Worm (Caenorhabditis elegans) whole organism, L3 larva: ENCODE measurements around the gene toe-2.

Experiments used
- aly-2 ChIP-seq: fragments of 150-350 bp; optimal IDR thresholded peaks from 2 replicates; lab custom pipeline; 2014; ENCODE audit warnings: missing biosample characterization, missing genetic modification characterization
- ama-1 ChIP-seq: fragments of 150-350 bp; optimal IDR thresholded peaks from 2 replicates; lab custom pipeline; 2018
- elt-1 ChIP-seq: fragments of 150-350 bp; optimal IDR thresholded peaks from 2 replicates; lab custom pipeline; 2014; ENCODE audit warnings: missing biosample characterization, missing genetic modification characterization
- elt-3 ChIP-seq, 3 experiments: fragments of 150-350 bp in 1 of 3; sonication (generic microtip) in 2 of 3; optimal IDR thresholded peaks; 2 replicates in 2 of 3; 4 replicates in 1 of 3; lab custom pipeline; 2014 to 2017; ENCODE audit warnings: missing biosample characterization in 3 of 3, missing genetic modification characterization in 3 of 3
- fos-1 ChIP-seq: fragments of 150-350 bp; optimal IDR thresholded peaks from 2 replicates; lab custom pipeline; 2014; ENCODE audit warnings: missing biosample characterization, missing genetic modification characterization
- mml-1 ChIP-seq: fragments of 150-350 bp; sonication (generic microtip); optimal IDR thresholded peaks from 3 replicates; lab custom pipeline; 2014; ENCODE audit warnings: missing biosample characterization, missing genetic modification characterization
- nhr-25 ChIP-seq: sonication (generic microtip); optimal IDR thresholded peaks from 2 replicates; lab custom pipeline; 2017; ENCODE audit warnings: missing biosample characterization, missing genetic modification characterization
- nhr-76 ChIP-seq: fragments of 150-350 bp; sonication (generic microtip); optimal IDR thresholded peaks from 5 replicates; lab custom pipeline; 2014; ENCODE audit warnings: missing biosample characterization, missing genetic modification characterization
- nhr-77 ChIP-seq: fragments of 150-350 bp; optimal IDR thresholded peaks from 2 replicates; lab custom pipeline; 2014; ENCODE audit warnings: missing biosample characterization, missing genetic modification characterization
- pha-4 ChIP-seq: fragments of 150-350 bp; optimal IDR thresholded peaks from 2 replicates; lab custom pipeline; 2014; ENCODE audit warnings: missing biosample characterization, missing genetic modification reagents, missing genetic modification characterization
- skn-1 ChIP-seq: fragments of 150-350 bp; optimal IDR thresholded peaks from 2 replicates; lab custom pipeline; 2014; ENCODE audit warnings: missing biosample characterization, missing genetic modification characterization
- snpc-4 ChIP-seq: fragments of 150-350 bp; optimal IDR thresholded peaks from 2 replicates; lab custom pipeline; 2014; ENCODE audit warnings: missing biosample characterization, missing genetic modification characterization
- unc-62 ChIP-seq: fragments of 150-350 bp; sonication (generic microtip); optimal IDR thresholded peaks from 4 replicates; lab custom pipeline; 2014; ENCODE audit warnings: missing biosample characterization, missing genetic modification reagents, missing genetic modification characterization

- TF ChIP-seq elt-1 (tag; lab: Kevin White, UChicago) (no peak), nhr-77 (tag; lab: Kevin White, UChicago) (no peak), aly-2 (no peak), pha-4 (tag; lab: Kevin White, UChicago) (no peak), ama-1 (lab: Kevin White, UChicago) (no peak), snpc-4 (no peak), nhr-25 (tag; lab: Kevin White, UChicago) (no peak), fos-1 (no peak), elt-3 (tag; optimal IDR thresholded peaks at IDR 0.05; lab: Kevin White, UChicago) (no peak), skn-1 (tag; lab: Kevin White, UChicago) (no peak), unc-62 (GFP tag; lab: Kevin White, UChicago) (no peak), mml-1 (tag; lab: Kevin White, UChicago) (no peak), nhr-76 (no peak)
Observed at ce11 chrII:6520103-6520502, 1.1 kb downstream of the toe-2 start.
